Fruit fly (Drosophila melanogaster) whole organism, embryonic: ENCODE measurements around the gene Usf.

Experiments
- Ada2b ChIP-seq: fragments of 200-800 bp; sonication (Bioruptor generic); IDR thresholded peaks from 2 replicates; pipeline ENCODE4 v1.3.6; 2022; ENCODE audit warnings: missing biosample characterization, missing genetic modification characterization
- Atf-2 ChIP-seq: fragments of 200-800 bp; sonication (Bioruptor generic); optimal IDR thresholded peaks from 2 replicates; lab custom pipeline; 2016; ENCODE audit warnings: missing biosample characterization, missing genetic modification characterization
- CG11504 ChIP-seq: fragments of 200-800 bp; sonication (Bioruptor generic); optimal IDR thresholded peaks from 3 replicates; lab custom pipeline; 2019; ENCODE audit warnings: missing biosample characterization, mild to moderate bottlenecking, missing genetic modification characterization, moderate library complexity
- CG11696 ChIP-seq: fragments of 200-800 bp; sonication (Bioruptor generic); IDR thresholded peaks from 2 replicates; pipeline ENCODE4 v1.3.6; 2022; ENCODE audit warnings: missing biosample characterization, missing genetic modification characterization
- CG13296 ChIP-seq: fragments of 200-800 bp; sonication (Bioruptor generic); optimal IDR thresholded peaks from 3 replicates; lab custom pipeline; 2018; ENCODE audit warnings: missing biosample characterization, mild to moderate bottlenecking, missing genetic modification characterization
- CG1602 ChIP-seq: fragments of 200-800 bp; sonication (Bioruptor generic); optimal IDR thresholded peaks from 3 replicates; lab custom pipeline; 2016; ENCODE audit warnings: missing biosample characterization, missing genetic modification characterization
- CG17912 ChIP-seq: fragments of 200-800 bp; sonication (Bioruptor generic); optimal IDR thresholded peaks from 2 replicates; lab custom pipeline; 2018; ENCODE audit warnings: missing biosample characterization, mild to moderate bottlenecking, missing genetic modification characterization
- CG2116 ChIP-seq: fragments of 200-800 bp; sonication (Bioruptor generic); optimal IDR thresholded peaks from 3 replicates; lab custom pipeline; 2018; ENCODE audit warnings: missing biosample characterization, mild to moderate bottlenecking, missing genetic modification characterization
- CG2199 ChIP-seq: fragments of 200-800 bp; sonication (Bioruptor generic); IDR thresholded peaks from 3 replicates; pipeline ENCODE4 v1.3.6; 2022; ENCODE audit warnings: missing biosample characterization, missing genetic modification characterization
- CG42726 ChIP-seq: fragments of 200-800 bp; sonication (Bioruptor generic); IDR thresholded peaks from 2 replicates; pipeline ENCODE4 v1.3.6; 2022; ENCODE audit warnings: missing biosample characterization, missing genetic modification characterization; ENCODE audit not compliant: partially characterized antibody
- CG6683 ChIP-seq: fragments of 200-800 bp; sonication (Bioruptor generic); optimal IDR thresholded peaks from 2 replicates; lab custom pipeline; 2017; ENCODE audit warnings: missing biosample characterization, mild to moderate bottlenecking, missing genetic modification characterization, missing genetic modification reagents
- CG6791 ChIP-seq: fragments of 200-800 bp; sonication (Bioruptor generic); IDR thresholded peaks from 3 replicates; pipeline ENCODE4 v1.3.6; 2022; ENCODE audit warnings: missing biosample characterization, missing genetic modification characterization; ENCODE audit not compliant: partially characterized antibody
- CG7372 ChIP-seq: fragments of 200-800 bp; sonication (Bioruptor generic); IDR thresholded peaks from 2 replicates; pipeline ENCODE4 v1.3.6; 2022; ENCODE audit warnings: missing biosample characterization, missing genetic modification characterization
- CG7839 ChIP-seq: fragments of 200-800 bp; sonication (Bioruptor generic); optimal IDR thresholded peaks from 3 replicates; lab custom pipeline; 2018; ENCODE audit warnings: missing biosample characterization, mild to moderate bottlenecking, missing genetic modification characterization, moderate library complexity
- Dbx ChIP-seq: fragments of 200-800 bp; sonication (Bioruptor generic); IDR thresholded peaks from 3 replicates; pipeline ENCODE4 v1.3.6; 2022; ENCODE audit warnings: missing biosample characterization, missing genetic modification characterization
- Dfd ChIP-seq, 2 experiments: fragments of >200 bp; optimal IDR thresholded peaks; 2 replicates each; lab custom pipeline; 2017; ENCODE audit warnings: missing biosample characterization in 2 of 2, missing genetic modification characterization in 2 of 2
- Dll ChIP-seq: fragments of 200-800 bp; sonication (Bioruptor generic); IDR thresholded peaks from 4 replicates; pipeline ENCODE4 v1.3.6; 2022; ENCODE audit warnings: missing biosample characterization, missing genetic modification characterization; ENCODE audit not compliant: partially characterized antibody
- Doc3 ChIP-seq: fragments of 200-800 bp; sonication (Bioruptor generic); IDR thresholded peaks from 3 replicates; pipeline ENCODE4 v1.3.6; 2022; ENCODE audit warnings: missing biosample characterization, missing genetic modification characterization; ENCODE audit not compliant: partially characterized antibody
- E2f2 ChIP-seq: fragments of 200-800 bp; sonication (Bioruptor generic); IDR thresholded peaks from 2 replicates; pipeline ENCODE4 v1.3.6; 2022; ENCODE audit warnings: missing biosample characterization, missing genetic modification characterization
- Eip74EF ChIP-seq, 2 experiments: fragments of 200-800 bp in 1 of 2; fragments of >200 bp in 1 of 2; sonication (Bioruptor generic) in 1 of 2; optimal IDR thresholded peaks; 2 replicates each; lab custom pipeline; 2017 to 2019; ENCODE audit warnings: missing biosample characterization in 2 of 2, missing genetic modification characterization in 2 of 2, mild to moderate bottlenecking in 1 of 2, moderate library complexity in 1 of 2
- HHEX ChIP-seq: fragments of 200-800 bp; sonication (Bioruptor generic); optimal IDR thresholded peaks from 3 replicates; lab custom pipeline; 2017; ENCODE audit warnings: missing biosample characterization, mild to moderate bottlenecking, missing genetic modification characterization, missing genetic modification reagents
- Hmx ChIP-seq: fragments of 200-800 bp; sonication (Bioruptor generic); optimal IDR thresholded peaks from 2 replicates; lab custom pipeline; 2016; ENCODE audit warnings: missing biosample characterization, missing genetic modification characterization
- Hr51 ChIP-seq, 2 experiments: fragments of 200-800 bp; sonication (Bioruptor generic); optimal IDR thresholded peaks; 2 replicates in 1 of 2; 3 replicates in 1 of 2; lab custom pipeline; 2016 to 2018; ENCODE audit warnings: missing biosample characterization in 2 of 2, missing genetic modification characterization in 2 of 2, mild to moderate bottlenecking in 1 of 2, moderate library complexity in 1 of 2
- Nf-YB ChIP-seq: fragments of 200-800 bp; sonication (Bioruptor generic); optimal IDR thresholded peaks from 3 replicates; lab custom pipeline; 2019; ENCODE audit warnings: missing biosample characterization, mild to moderate bottlenecking, missing genetic modification characterization, moderate library complexity
- Oaz ChIP-seq: fragments of 200-800 bp; sonication (Bioruptor generic); IDR thresholded peaks from 2 replicates; pipeline ENCODE4 v1.3.6; 2022; ENCODE audit warnings: missing biosample characterization, missing genetic modification characterization
- Sox102F ChIP-seq: fragments of 200-800 bp; sonication (Bioruptor generic); optimal IDR thresholded peaks from 2 replicates; lab custom pipeline; 2018; ENCODE audit warnings: missing biosample characterization, mild to moderate bottlenecking, missing genetic modification characterization, moderate library complexity
- Trl ChIP-seq, 3 experiments: fragments of >200 bp in 2 of 3; fragments of 200-800 bp in 1 of 3; sonication (Bioruptor generic) in 1 of 3; optimal IDR thresholded peaks; 2 replicates in 1 of 3; 3 replicates in 2 of 3; lab custom pipeline; 2016 to 2017; ENCODE audit warnings: missing biosample characterization in 1 of 3, missing genetic modification characterization in 1 of 3
- Vsx1 ChIP-seq: fragments of 200-800 bp; sonication (Bioruptor generic); optimal IDR thresholded peaks from 2 replicates; lab custom pipeline; 2017; ENCODE audit warnings: missing biosample characterization, mild to moderate bottlenecking, missing genetic modification characterization, missing genetic modification reagents
- bsh ChIP-seq, 2 experiments: fragments of 200-800 bp; sonication (Bioruptor generic); optimal IDR thresholded peaks; 2 replicates each; lab custom pipeline; 2017 to 2018; ENCODE audit warnings: mild to moderate bottlenecking in 2 of 2, missing biosample characterization in 2 of 2, missing genetic modification characterization in 2 of 2, moderate library complexity in 1 of 2
- cas ChIP-seq: fragments of 200-800 bp; sonication (Bioruptor generic); IDR thresholded peaks from 2 replicates; pipeline ENCODE4 v1.3.6; 2022; ENCODE audit warnings: missing biosample characterization, missing genetic modification characterization
- chif ChIP-seq, 2 experiments: fragments of 200-800 bp; sonication (Bioruptor generic); optimal IDR thresholded peaks; 3 replicates each; lab custom pipeline; 2016; ENCODE audit warnings: missing biosample characterization in 2 of 2, missing genetic modification characterization in 2 of 2
- ci ChIP-seq: fragments of 200-800 bp; sonication (Bioruptor generic); IDR thresholded peaks from 3 replicates; pipeline ENCODE4 v1.3.6; 2022; ENCODE audit warnings: missing biosample characterization, missing genetic modification characterization
- ewg ChIP-seq: fragments of 200-800 bp; sonication (Bioruptor generic); optimal IDR thresholded peaks from 3 replicates; lab custom pipeline; 2017; ENCODE audit warnings: mild to moderate bottlenecking, missing biosample characterization, missing genetic modification reagents, missing genetic modification characterization
- gem ChIP-seq: fragments of 200-800 bp; sonication (Bioruptor generic); optimal IDR thresholded peaks from 2 replicates; lab custom pipeline; 2019; ENCODE audit warnings: missing biosample characterization, mild to moderate bottlenecking, missing genetic modification characterization, moderate library complexity
- her ChIP-seq: fragments of 200-800 bp; sonication (Bioruptor generic); optimal IDR thresholded peaks from 2 replicates; lab custom pipeline; 2016; ENCODE audit warnings: missing biosample characterization, missing genetic modification characterization
- knrl ChIP-seq: fragments of 200-800 bp; sonication (Bioruptor generic); IDR thresholded peaks from 3 replicates; pipeline ENCODE4 v1.3.6; 2022; ENCODE audit warnings: missing biosample characterization, missing genetic modification characterization; ENCODE audit not compliant: partially characterized antibody
- lola ChIP-seq, 3 experiments: fragments of >200 bp in 2 of 3; fragments of 200-800 bp in 1 of 3; sonication (Bioruptor generic) in 1 of 3; optimal IDR thresholded peaks; 2 replicates each; lab custom pipeline; 2017 to 2019; ENCODE audit warnings: missing biosample characterization in 3 of 3, missing genetic modification characterization in 3 of 3, mild to moderate bottlenecking in 1 of 3, moderate library complexity in 1 of 3
- luna ChIP-seq: fragments of 200-800 bp; sonication (Bioruptor generic); optimal IDR thresholded peaks from 2 replicates; lab custom pipeline; 2016; ENCODE audit warnings: missing biosample characterization, missing genetic modification characterization
- nmo ChIP-seq: fragments of 200-800 bp; sonication (Bioruptor generic); optimal IDR thresholded peaks from 2 replicates; lab custom pipeline; 2018; ENCODE audit warnings: missing biosample characterization, mild to moderate bottlenecking, missing genetic modification characterization, moderate library complexity
- p53 ChIP-seq: fragments of 200-800 bp; sonication (Bioruptor generic); optimal IDR thresholded peaks from 2 replicates; lab custom pipeline; 2016; ENCODE audit warnings: missing biosample characterization, missing genetic modification characterization
- phol ChIP-seq: fragments of 200-800 bp; sonication (Bioruptor generic); optimal IDR thresholded peaks from 3 replicates; lab custom pipeline; 2018; ENCODE audit warnings: missing biosample characterization, mild to moderate bottlenecking, missing genetic modification characterization, moderate library complexity
- prd ChIP-seq, 3 experiments: fragments of >200 bp in 2 of 3; fragments of 200-800 bp in 1 of 3; sonication (Bioruptor generic) in 1 of 3; optimal IDR thresholded peaks in 2 of 3; IDR thresholded peaks in 1 of 3; 2 replicates in 2 of 3; 3 replicates in 1 of 3; pipeline versions ENCODE4 v1.3.6 to Lab custom; 2017 to 2022; ENCODE audit warnings: missing biosample characterization in 1 of 3, missing genetic modification characterization in 1 of 3
- row ChIP-seq: fragments of 200-800 bp; sonication (Bioruptor generic); IDR thresholded peaks from 3 replicates; pipeline ENCODE4 v1.3.6; 2022; ENCODE audit warnings: missing biosample characterization, missing genetic modification characterization
- salm ChIP-seq: fragments of 200-800 bp; sonication (Bioruptor generic); optimal IDR thresholded peaks from 2 replicates; lab custom pipeline; 2018; ENCODE audit warnings: missing biosample characterization, mild to moderate bottlenecking, missing genetic modification characterization
- ssp ChIP-seq: fragments of 200-800 bp; sonication (Bioruptor generic); IDR thresholded peaks from 2 replicates; pipeline ENCODE4 v1.3.6; 2022; ENCODE audit warnings: missing biosample characterization, missing genetic modification characterization
- stc ChIP-seq: fragments of 200-800 bp; sonication (Bioruptor generic); IDR thresholded peaks from 2 replicates; pipeline ENCODE4 v1.3.6; 2022; ENCODE audit warnings: missing biosample characterization, missing genetic modification characterization
- z ChIP-seq: fragments of 200-800 bp; sonication (Bioruptor generic); IDR thresholded peaks from 3 replicates; pipeline ENCODE4 v1.3.6; 2022; ENCODE audit warnings: missing biosample characterization, missing genetic modification characterization

The Usf gene

dm6 chrX:4587584-4587983 is 39.0 kb upstream of the Usf start (continued):
- no peak for TF ChIP-seq Doc3 (GFP tag; lab: Robert Waterston, UW)
- TF ChIP-seq, all 482 proteins: peak for 5

dm6 chrX:4582422-4582821 is 33.8 kb upstream of the Usf start:
- TF ChIP-seq Oaz (GFP tag; lab: Robert Waterston, UW), result no peak
- TF ChIP-seq knrl (GFP tag; lab: Robert Waterston, UW), result no peak
- no peak for TF ChIP-seq ssp (GFP tag; lab: Robert Waterston, UW)
- TF ChIP-seq salm, result no peak
- no peak for TF ChIP-seq CG17912
- peak; percentile 8 for TF ChIP-seq phol (tag; lab: Kevin White, UChicago)
- peak in 1 of 2 experiments; percentile 1 for TF ChIP-seq bsh (GFP tag; optimal IDR thresholded peaks at IDR 0.05; lab: Kevin White, UChicago)
- TF ChIP-seq p53 (GFP tag; lab: Kevin White, UChicago), result no peak
- TF ChIP-seq nmo, result peak; percentile 18
- TF ChIP-seq her (GFP tag; lab: Kevin White, UChicago), result no peak
- TF ChIP-seq CG2116, result no peak
- no peak for TF ChIP-seq Atf-2 (GFP tag; lab: Kevin White, UChicago)
- no peak for TF ChIP-seq Dbx (GFP tag; lab: Robert Waterston, UW)
- no peak for TF ChIP-seq z (GFP tag; lab: Robert Waterston, UW)
- TF ChIP-seq CG13296 (GFP tag; lab: Kevin White, UChicago), result no peak
- TF ChIP-seq E2f2 (GFP tag; lab: Robert Waterston, UW), result no peak
- TF ChIP-seq Vsx1 (GFP tag; lab: Kevin White, UChicago), result no peak
- no peak for TF ChIP-seq Dfd (GFP tag; optimal IDR thresholded peaks at IDR 0.05; lab: Kevin White, UChicago)
- no peak for TF ChIP-seq CG1602
- peak; percentile 39 for TF ChIP-seq Sox102F (GFP tag; lab: Kevin White, UChicago)
- no peak for TF ChIP-seq CG2199 (GFP tag; lab: Robert Waterston, UW)
- TF ChIP-seq CG6683, result no peak
- TF ChIP-seq Dll, result no peak
- TF ChIP-seq chif (GFP tag; optimal IDR thresholded peaks at IDR 0.05; lab: Kevin White, UChicago), result no peak
- TF ChIP-seq HHEX, result no peak
- peak; percentile 10 for TF ChIP-seq CG7839 (tag; lab: Kevin White, UChicago)
- TF ChIP-seq lola (GFP tag; optimal IDR thresholded peaks at IDR 0.05; lab: Kevin White, UChicago), result no peak
- no peak for TF ChIP-seq CG6791 (GFP tag; lab: Robert Waterston, UW)
- TF ChIP-seq ewg (GFP tag; lab: Kevin White, UChicago), result no peak
- TF ChIP-seq Trl (optimal IDR thresholded peaks at IDR 0.05; lab: Kevin White, UChicago), result no peak
- TF ChIP-seq Trl (GFP tag; optimal IDR thresholded peaks at IDR 0.05; lab: Kevin White, UChicago), result no peak
- TF ChIP-seq prd (optimal IDR thresholded peaks at IDR 0.05; lab: Kevin White, UChicago), result no peak
- TF ChIP-seq prd (GFP tag; IDR thresholded peaks at IDR 0.05; lab: Robert Waterston, UW), result 0 out of 3 replicates have a peak, but pooled peaks have one; percentile 15
- TF ChIP-seq Hmx (GFP tag; lab: Kevin White, UChicago), result no peak
- 0 out of 3 replicates have a peak, but pooled peaks have one; percentile 24 for TF ChIP-seq ci (GFP tag; lab: Robert Waterston, UW)
- peak; percentile 35 for TF ChIP-seq gem
- TF ChIP-seq Ada2b, result no peak
- peak in 1 of 2 experiments; percentile 13 for TF ChIP-seq Hr51 (GFP tag; optimal IDR thresholded peaks at IDR 0.05; lab: Kevin White, UChicago)
- TF ChIP-seq CG42726, result no peak
- TF ChIP-seq luna (GFP tag; lab: Kevin White, UChicago), result no peak
- TF ChIP-seq stc (GFP tag; lab: Robert Waterston, UW), result no peak
- TF ChIP-seq CG7372 (GFP tag; lab: Robert Waterston, UW), result no peak
- 0 out of 3 replicates have a peak, but pooled peaks have one; percentile 21 for TF ChIP-seq row (GFP tag; lab: Robert Waterston, UW)
- TF ChIP-seq Eip74EF (GFP tag; optimal IDR thresholded peaks at IDR 0.05; lab: Kevin White, UChicago), result no peak
- TF ChIP-seq cas (GFP tag; lab: Robert Waterston, UW), result no peak
- TF ChIP-seq CG11504, result peak; percentile 36
- no peak for TF ChIP-seq CG11696
- no peak for TF ChIP-seq Nf-YB (GFP tag; lab: Kevin White, UChicago)
